Worm (Caenorhabditis elegans) whole organism, L3 larva: ENCODE data around the gene dbn-1.

Experiments used
- ceh-9 ChIP-seq: sonication (generic microtip); optimal IDR thresholded peaks from 2 replicates; lab custom pipeline; 2018; ENCODE audit warnings: missing biosample characterization, missing genetic modification characterization
- fos-1 ChIP-seq: fragments of 150-350 bp; optimal IDR thresholded peaks from 2 replicates; lab custom pipeline; 2014; ENCODE audit warnings: missing biosample characterization, missing genetic modification characterization
- pha-4 ChIP-seq: fragments of 150-350 bp; optimal IDR thresholded peaks from 2 replicates; lab custom pipeline; 2014; ENCODE audit warnings: missing biosample characterization, missing genetic modification reagents, missing genetic modification characterization

- TF ChIP-seq ceh-9 (tag; lab: Kevin White, UChicago), result no peak
- no peak for TF ChIP-seq pha-4 (tag; lab: Kevin White, UChicago)
- no peak for TF ChIP-seq fos-1 (tag; lab: Kevin White, UChicago)
These were observed 41.6 kb downstream of the dbn-1 start for ce11 chrIII:13720190-13720741.
